Worm (Caenorhabditis elegans): ENCODE results near the gene F46B6.12.

Gene F46B6.12

ce11 chrV:9764552-9764951 is 11.1 kb downstream of the F46B6.12 start:
- TF ChIP-seq unc-62 (GFP tag; optimal IDR thresholded peaks at IDR 0.05 in 1 of 2), result peak in 1 of 2 experiments; percentile 97
- no peak for TF ChIP-seq unc-62 (tag; optimal IDR thresholded peaks at IDR 0.05)
- TF ChIP-seq pha-4 (GFP tag; IDR thresholded peaks at IDR 0.05), result no peak
- no peak for TF ChIP-seq pha-4 (tag; optimal IDR thresholded peaks at IDR 0.05)
- no peak for TF ChIP-seq nhr-28 (tag; optimal IDR thresholded peaks at IDR 0.05)

DNA sequence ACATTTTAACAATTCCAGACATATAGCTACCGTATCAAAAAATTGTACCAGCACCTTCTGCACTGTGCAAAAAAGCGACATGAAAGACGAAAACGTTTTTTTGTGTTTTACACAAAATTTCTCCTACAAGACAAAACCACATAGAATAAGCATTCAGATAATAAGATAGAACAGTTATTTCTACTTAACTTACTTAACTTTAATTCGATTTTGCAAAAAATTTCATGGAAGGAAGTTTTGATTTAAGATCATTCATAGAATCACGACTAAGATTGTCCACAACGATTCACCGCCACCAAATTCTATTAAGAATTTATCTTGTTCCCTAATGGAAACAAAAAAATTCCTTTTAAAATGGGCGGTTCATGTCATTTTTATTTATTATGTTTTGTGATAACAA is 11.9 kb downstream of the F46B6.12 start:
- TF ChIP-seq mxl-3 (GFP tag; optimal IDR thresholded peaks at IDR 0.05) (no peak), ceh-20 (GFP tag; IDR thresholded peaks at IDR 0.05) (no peak), madf-9 (GFP tag; conservative IDR thresholded peaks at IDR 0.05) (no peak), tag-97 (GFP tag; IDR thresholded peaks at IDR 0.05) (no peak), aha-1 (tag) (no peak)

- no peak for TF ChIP-seq unc-62 (GFP tag; optimal IDR thresholded peaks at IDR 0.05 in 1 of 2)
- no peak for TF ChIP-seq unc-62 (tag; optimal IDR thresholded peaks at IDR 0.05)
- no peak for TF ChIP-seq ceh-62 (tag; optimal IDR thresholded peaks at IDR 0.05)
- TF ChIP-seq lin-1 (GFP tag; IDR thresholded peaks at IDR 0.05), result no peak
- no peak for TF ChIP-seq mdt-29 (GFP tag; IDR thresholded peaks at IDR 0.05)
- no peak for TF ChIP-seq nhr-28 (tag; optimal IDR thresholded peaks at IDR 0.05)
- no peak for TF ChIP-seq nhr-237 (tag; optimal IDR thresholded peaks at IDR 0.05)
- no peak for TF ChIP-seq T20F7.1 (GFP tag; optimal IDR thresholded peaks at IDR 0.05)
- no peak for TF ChIP-seq nhr-102 (tag; optimal IDR thresholded peaks at IDR 0.05)
- TF ChIP-seq fkh-10 (GFP tag; optimal IDR thresholded peaks at IDR 0.05), result no peak
- no peak for TF ChIP-seq nhr-111 (GFP tag; optimal IDR thresholded peaks at IDR 0.05)
These were observed 17.2 kb downstream of the F46B6.12 start for ce11 chrV:9758437-9758836.

ce11 chrV:9757884-9758283 is 17.8 kb downstream of the F46B6.12 start, which contains the start of gene F58E6.11:
F58E6.11 (minus strand) TSS chrV:9757984.
- no peak for TF ChIP-seq unc-39 (tag; optimal IDR thresholded peaks at IDR 0.05)
- TF ChIP-seq nhr-237 (tag; optimal IDR thresholded peaks at IDR 0.05), result no peak
- no peak for TF ChIP-seq skn-1 (tag; optimal IDR thresholded peaks at IDR 0.05)
- TF ChIP-seq mxl-2 (GFP tag; conservative IDR thresholded peaks at IDR 0.05), result no peak
- no peak for TF ChIP-seq Y105C5A.15 (GFP tag; IDR thresholded peaks at IDR 0.05)
- TF ChIP-seq lin-13 (GFP tag; optimal IDR thresholded peaks at IDR 0.05), result no peak

DNA sequence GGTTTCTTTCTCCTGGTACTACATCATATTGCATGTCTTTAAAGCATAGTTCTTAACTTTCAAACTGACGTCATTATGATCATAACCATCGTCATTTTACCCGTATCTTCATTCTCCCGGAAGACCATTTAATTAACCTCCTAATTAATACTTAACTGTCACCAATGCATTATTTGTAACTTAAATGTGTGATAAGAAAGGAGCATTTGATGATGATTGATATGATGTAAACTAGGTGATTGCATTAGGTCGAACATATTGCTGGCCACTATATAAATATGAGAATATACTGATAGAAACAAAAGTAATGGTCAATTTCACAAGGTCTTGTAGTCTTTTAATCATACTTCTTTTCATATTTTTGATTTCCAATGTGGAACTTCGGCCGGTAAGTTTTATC is 19.4 kb downstream of the F46B6.12 start, which contains the start of gene hrg-3:
Gene hrg-3 (plus strand): TSS at position 227 of the 400 bp plus-strand sequence.
- no peak for TF ChIP-seq zag-1 (tag; optimal IDR thresholded peaks at IDR 0.05)
- TF ChIP-seq nhr-41 (GFP tag; IDR thresholded peaks at IDR 0.05), result no peak
- TF ChIP-seq php-3 (GFP tag; IDR thresholded peaks at IDR 0.05), result peak; percentile 66
- TF ChIP-seq pqm-1 (tag; optimal IDR thresholded peaks at IDR 0.05), result peak; percentile 31
- no peak for TF ChIP-seq hlh-11 (tag; optimal IDR thresholded peaks at IDR 0.05)
- no peak for TF ChIP-seq vab-7 (GFP tag; IDR thresholded peaks at IDR 0.05)
- TF ChIP-seq ztf-7 (tag; optimal IDR thresholded peaks at IDR 0.05), result peak; percentile 92
- no peak for TF ChIP-seq daf-16 (GFP tag; optimal IDR thresholded peaks at IDR 0.05)
- TF ChIP-seq daf-16 (tag; optimal IDR thresholded peaks at IDR 0.05), result no peak
- TF ChIP-seq nhr-111 (GFP tag; optimal IDR thresholded peaks at IDR 0.05), result no peak
- no peak for TF ChIP-seq nhr-48 (tag; optimal IDR thresholded peaks at IDR 0.05)
- TF ChIP-seq daf-12 (tag; optimal IDR thresholded peaks at IDR 0.05), result no peak
- no peak for TF ChIP-seq ZK546.5 (tag; optimal IDR thresholded peaks at IDR 0.05)
- TF ChIP-seq ZK337.2 (GFP tag; IDR thresholded peaks at IDR 0.05), result no peak
- TF ChIP-seq nhr-25 (tag; optimal IDR thresholded peaks at IDR 0.05; ENCODE audit: borderline replicate concordance, insufficient read depth), result no peak
